Fruit fly (Drosophila melanogaster): ENCODE results near the gene gskt.

The gskt gene

dm6 chr3R:31395222-31395831, 23.1 kb downstream of the gskt start, which contains the start of the genes Ugt35D1 and Gcn2 (continued):
- no peak for TF ChIP-seq zfh2 (GFP tag; optimal IDR thresholded peaks at IDR 0.05)
- no peak for TF ChIP-seq gt (GFP tag; IDR thresholded peaks at IDR 0.05)
- no peak for TF ChIP-seq CG3847 (GFP tag; IDR thresholded peaks at IDR 0.05)
- TF ChIP-seq run (tag; optimal IDR thresholded peaks at IDR 0.05): no peak
- TF ChIP-seq CG18011 (GFP tag; optimal IDR thresholded peaks at IDR 0.05): no peak
- TF ChIP-seq Sry-β (GFP tag; optimal IDR thresholded peaks at IDR 0.05): peak; percentile 41
- no peak for TF ChIP-seq D19A (tag; optimal IDR thresholded peaks at IDR 0.05)
- TF ChIP-seq Trl (optimal IDR thresholded peaks at IDR 0.05): no peak
- TF ChIP-seq Trl (GFP tag; optimal IDR thresholded peaks at IDR 0.05): peak; percentile 36
- TF ChIP-seq CG6272 (GFP tag; IDR thresholded peaks at IDR 0.05): no peak
- no peak for TF ChIP-seq Deaf1 (tag; optimal IDR thresholded peaks at IDR 0.05)
- no peak for TF ChIP-seq CG17802 (tag; optimal IDR thresholded peaks at IDR 0.05)
- TF ChIP-seq bab2 (GFP tag; optimal IDR thresholded peaks at IDR 0.05): peak; percentile 82
- no peak for TF ChIP-seq Abd-B (GFP tag; optimal IDR thresholded peaks at IDR 0.05)
- TF ChIP-seq tll (GFP tag; optimal IDR thresholded peaks at IDR 0.05): no peak
- TF ChIP-seq tio (GFP tag; optimal IDR thresholded peaks at IDR 0.05): no peak
- peak; percentile 49 for TF ChIP-seq bigmax (GFP tag; optimal IDR thresholded peaks at IDR 0.05)
- TF ChIP-seq Nf-YB (GFP tag; optimal IDR thresholded peaks at IDR 0.05): peak; percentile 7
- no peak for TF ChIP-seq disco-r (GFP tag; optimal IDR thresholded peaks at IDR 0.05)
- no peak for TF ChIP-seq sc (optimal IDR thresholded peaks at IDR 0.05)
- TF ChIP-seq sc (GFP tag; optimal IDR thresholded peaks at IDR 0.05): peak; percentile 44
- no peak for TF ChIP-seq Jarid2 (GFP tag; optimal IDR thresholded peaks at IDR 0.05)
- TF ChIP-seq CTCF (GFP tag; optimal IDR thresholded peaks at IDR 0.05): no peak
- TF ChIP-seq NFAT (GFP tag; IDR thresholded peaks at IDR 0.05): no peak
- peak in 1 of 2 experiments; percentile 15 for TF ChIP-seq crp (GFP tag; optimal IDR thresholded peaks at IDR 0.05)
- TF ChIP-seq CG9609 (GFP tag; optimal IDR thresholded peaks at IDR 0.05): no peak
- TF ChIP-seq CG9215 (GFP tag; IDR thresholded peaks at IDR 0.05): no peak
- peak; percentile 51 for TF ChIP-seq CG1647 (GFP tag; optimal IDR thresholded peaks at IDR 0.05)
- no peak for TF ChIP-seq D (optimal IDR thresholded peaks at IDR 0.05)
- peak; percentile 63 for TF ChIP-seq D (GFP tag; optimal IDR thresholded peaks at IDR 0.05)
- TF ChIP-seq Side (GFP tag; optimal IDR thresholded peaks at IDR 0.05): peak; percentile 57
- TF ChIP-seq CG4404 (GFP tag; IDR thresholded peaks at IDR 0.05): no peak
- peak; percentile 89 for TF ChIP-seq CG6813 (GFP tag; optimal IDR thresholded peaks at IDR 0.05)
- TF ChIP-seq fu2 (GFP tag; optimal IDR thresholded peaks at IDR 0.05): no peak
- no peak for TF ChIP-seq danr (GFP tag; IDR thresholded peaks at IDR 0.05)
- TF ChIP-seq jing (GFP tag; optimal IDR thresholded peaks at IDR 0.05): no peak
- TF ChIP-seq Drgx (GFP tag; IDR thresholded peaks at IDR 0.05): no peak
- TF ChIP-seq CG3407 (GFP tag; optimal IDR thresholded peaks at IDR 0.05): peak; percentile 75
- TF ChIP-seq CG9437 (GFP tag; optimal IDR thresholded peaks at IDR 0.05): no peak
- no peak for TF ChIP-seq row (GFP tag; IDR thresholded peaks at IDR 0.05)
- TF ChIP-seq dati (GFP tag; IDR thresholded peaks at IDR 0.05): no peak
- TF ChIP-seq oc (tag; optimal IDR thresholded peaks at IDR 0.05): peak; percentile 69
- TF ChIP-seq CG2678 (tag; optimal IDR thresholded peaks at IDR 0.05): no peak
- TF ChIP-seq tup (GFP tag; optimal IDR thresholded peaks at IDR 0.05): peak; percentile 22
- TF ChIP-seq CG3065 (GFP tag; optimal IDR thresholded peaks at IDR 0.05): no peak
- TF ChIP-seq CG7963 (GFP tag; IDR thresholded peaks at IDR 0.05; ENCODE audit: partially characterized antibody): no peak
- TF ChIP-seq Xbp1 (GFP tag; optimal IDR thresholded peaks at IDR 0.05): no peak
- TF ChIP-seq Lim3 (GFP tag; IDR thresholded peaks at IDR 0.05): no peak
- no peak for TF ChIP-seq Fer1 (GFP tag; optimal IDR thresholded peaks at IDR 0.05)
- peak; percentile 29 for TF ChIP-seq CG18476 (GFP tag; optimal IDR thresholded peaks at IDR 0.05)
- peak; percentile 86 for TF ChIP-seq ATbp (GFP tag; optimal IDR thresholded peaks at IDR 0.05)
- peak; percentile 20 for TF ChIP-seq CG8359 (GFP tag; optimal IDR thresholded peaks at IDR 0.05; ENCODE audit: borderline replicate concordance)
